Fruit fly (Drosophila melanogaster) whole organism, pupa: ENCODE data around the gene aus.

Source experiments
- CG10348 ChIP-seq: fragments of 200-800 bp; sonication (Bioruptor generic); IDR thresholded peaks from 2 replicates; pipeline ENCODE4 v1.3.6; 2022; ENCODE audit warnings: missing biosample characterization, missing genetic modification characterization
- CG12605 ChIP-seq: fragments of 200-800 bp; sonication (Bioruptor generic); IDR thresholded peaks from 2 replicates; pipeline ENCODE4 v1.3.6; 2022; ENCODE audit warnings: missing biosample characterization, missing genetic modification characterization
- CG13204 ChIP-seq: fragments of 200-800 bp; sonication (Bioruptor generic); optimal IDR thresholded peaks from 2 replicates; lab custom pipeline; 2018; ENCODE audit warnings: missing biosample characterization, mild to moderate bottlenecking, missing genetic modification characterization, moderate library complexity
- CG14655 ChIP-seq: fragments of 200-800 bp; sonication (Bioruptor generic); optimal IDR thresholded peaks from 3 replicates; lab custom pipeline; 2017; ENCODE audit warnings: mild to moderate bottlenecking, missing biosample characterization, missing genetic modification reagents, missing genetic modification characterization
- CG15710 ChIP-seq: fragments of 200-800 bp; sonication (Bioruptor generic); optimal IDR thresholded peaks from 2 replicates; lab custom pipeline; 2018; ENCODE audit warnings: missing biosample characterization, mild to moderate bottlenecking, missing genetic modification characterization, moderate library complexity
- CG17806 ChIP-seq: fragments of 200-800 bp; sonication (Bioruptor generic); optimal IDR thresholded peaks from 2 replicates; lab custom pipeline; 2018; ENCODE audit warnings: missing biosample characterization, mild to moderate bottlenecking, missing genetic modification characterization, moderate library complexity
- CG32121 ChIP-seq: fragments of 200-800 bp; sonication (Bioruptor generic); IDR thresholded peaks from 2 replicates; pipeline ENCODE4 v1.3.6; 2022; ENCODE audit warnings: missing biosample characterization, missing genetic modification characterization
- CG34367 ChIP-seq: fragments of 200-800 bp; sonication (Bioruptor generic); optimal IDR thresholded peaks from 2 replicates; lab custom pipeline; 2018; ENCODE audit warnings: missing biosample characterization, mild to moderate bottlenecking, missing genetic modification characterization
- CG4496 ChIP-seq: fragments of 200-800 bp; sonication (Bioruptor generic); IDR thresholded peaks from 3 replicates; pipeline ENCODE4 v1.3.6; 2022; ENCODE audit warnings: missing biosample characterization, missing genetic modification characterization
- CG8159 ChIP-seq: fragments of 200-800 bp; sonication (Bioruptor generic); optimal IDR thresholded peaks from 3 replicates; lab custom pipeline; 2018; ENCODE audit warnings: missing biosample characterization, mild to moderate bottlenecking, missing genetic modification characterization, moderate library complexity
- CG8301 ChIP-seq: fragments of 200-800 bp; sonication (Bioruptor generic); optimal IDR thresholded peaks from 2 replicates; lab custom pipeline; 2018; ENCODE audit warnings: missing biosample characterization, mild to moderate bottlenecking, missing genetic modification characterization
- CG9948 ChIP-seq: fragments of 200-800 bp; sonication (Bioruptor generic); optimal IDR thresholded peaks from 2 replicates; lab custom pipeline; 2018; ENCODE audit warnings: missing biosample characterization, mild to moderate bottlenecking, missing genetic modification characterization, moderate library complexity
- D1 ChIP-seq: fragments of 200-800 bp; sonication (Bioruptor generic); optimal IDR thresholded peaks from 2 replicates; lab custom pipeline; 2018; ENCODE audit warnings: missing biosample characterization, mild to moderate bottlenecking, missing genetic modification characterization, moderate library complexity
- EcR ChIP-seq: fragments of 200-800 bp; sonication (Bioruptor generic); optimal IDR thresholded peaks from 3 replicates; lab custom pipeline; 2019; ENCODE audit warnings: missing biosample characterization, missing genetic modification characterization, mild to moderate bottlenecking, moderate library complexity, missing genetic modification reagents
- Ets98B ChIP-seq: fragments of 200-800 bp; sonication (Bioruptor generic); IDR thresholded peaks from 2 replicates; pipeline ENCODE4 v1.3.6; 2022; ENCODE audit warnings: missing biosample characterization, missing genetic modification characterization
- Pif1A ChIP-seq: fragments of 200-800 bp; sonication (Bioruptor generic); optimal IDR thresholded peaks from 3 replicates; lab custom pipeline; 2016; ENCODE audit warnings: missing biosample characterization, missing genetic modification characterization
- Pif1B ChIP-seq: fragments of 200-800 bp; sonication (Bioruptor generic); optimal IDR thresholded peaks from 3 replicates; lab custom pipeline; 2016; ENCODE audit warnings: missing biosample characterization, missing genetic modification characterization
- Snoo ChIP-seq: fragments of 200-800 bp; sonication (Bioruptor generic); optimal IDR thresholded peaks from 3 replicates; lab custom pipeline; 2017; ENCODE audit warnings: missing biosample characterization, mild to moderate bottlenecking, missing genetic modification characterization, inconsistent platforms
- fd96Ca ChIP-seq: fragments of 200-800 bp; sonication (Bioruptor generic); IDR thresholded peaks from 3 replicates; pipeline ENCODE4 v1.3.6; 2022; ENCODE audit warnings: missing biosample characterization, missing genetic modification characterization
- gl ChIP-seq: fragments of 200-800 bp; sonication (Bioruptor generic); optimal IDR thresholded peaks from 2 replicates; lab custom pipeline; 2018; ENCODE audit warnings: missing biosample characterization, mild to moderate bottlenecking, missing genetic modification characterization
- rn ChIP-seq: fragments of 200-800 bp; sonication (Bioruptor generic); IDR thresholded peaks from 2 replicates; pipeline ENCODE4 v1.3.6; 2022; ENCODE audit warnings: missing biosample characterization, missing genetic modification characterization

The aus gene

dm6 chr3R:21274870-21275269, 74.5 kb downstream of the aus start:
- TF ChIP-seq CG32121 (GFP tag; lab: Robert Waterston, UW) = no peak
- no peak for TF ChIP-seq gl (tag; lab: Kevin White, UChicago)
- no peak for TF ChIP-seq fd96Ca (GFP tag; lab: Robert Waterston, UW)
- TF ChIP-seq CG10348 (GFP tag; lab: Robert Waterston, UW) = no peak
- no peak for TF ChIP-seq EcR (GFP tag; lab: Kevin White, UChicago)
- TF ChIP-seq CG12605 = no peak
- no peak for TF ChIP-seq CG14655 (GFP tag; lab: Kevin White, UChicago)
- TF ChIP-seq CG8301 (tag; lab: Kevin White, UChicago) = no peak
- TF ChIP-seq D1 (tag; lab: Kevin White, UChicago) = no peak
- no peak for TF ChIP-seq CG15710 (tag; lab: Kevin White, UChicago)
- no peak for TF ChIP-seq CG4496 (GFP tag; lab: Robert Waterston, UW)
- TF ChIP-seq Snoo = no peak

- TF ChIP-seq CG12605 = 0 out of 2 replicates have a peak, but pooled peaks have one; percentile 3
- no peak for TF ChIP-seq CG13204 (GFP tag; lab: Kevin White, UChicago)
These were observed 75.9 kb downstream of the aus start, which contains the start of gene CG3308 for dm6 chr3R:21273427-21274038. Gene CG3308 (minus strand): TSS chr3R:21273817.

- TF ChIP-seq CG8159 (tag; lab: Kevin White, UChicago) = no peak
- no peak for TF ChIP-seq CG12605
- no peak for TF ChIP-seq Pif1B (GFP tag; lab: Kevin White, UChicago)
- no peak for TF ChIP-seq CG13204 (GFP tag; lab: Kevin White, UChicago)
- no peak for TF ChIP-seq CG17806
- TF ChIP-seq CG9948 = no peak
- TF ChIP-seq Snoo = no peak
These were observed 78.2 kb downstream of the aus start for dm6 chr3R:21271208-21271607.

DNA sequence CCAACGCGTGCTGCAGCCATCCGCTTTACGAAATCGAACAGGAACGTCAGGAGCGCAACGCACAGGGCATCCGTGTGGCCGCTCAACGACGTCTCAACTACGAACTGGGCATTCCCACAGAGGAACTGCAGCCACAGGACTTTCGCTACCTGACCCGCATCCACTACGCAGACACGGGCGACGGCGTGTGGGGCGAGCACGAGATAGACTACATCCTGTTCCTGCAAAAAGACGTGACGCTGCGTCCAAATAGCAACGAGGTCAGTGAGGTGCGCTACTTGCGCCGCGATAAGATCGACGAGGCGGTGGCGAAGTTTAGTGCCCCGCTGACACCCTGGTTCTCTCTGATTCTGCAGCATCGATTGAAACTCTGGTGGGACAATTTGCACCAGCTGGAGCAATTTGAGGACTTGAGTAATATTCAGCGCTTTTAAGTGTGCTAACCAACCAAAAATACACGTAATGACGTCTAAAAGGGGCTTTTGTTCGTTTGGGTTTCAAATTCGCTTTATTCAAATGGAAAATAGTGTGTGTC, 78.7 kb downstream of the aus start:
- TF ChIP-seq CG32121 (GFP tag; lab: Robert Waterston, UW) (no peak), Snoo (no peak), CG34367 (tag; lab: Kevin White, UChicago) (no peak), CG8301 (tag; lab: Kevin White, UChicago) (no peak), CG9948 (no peak), D1 (tag; lab: Kevin White, UChicago) (no peak), CG13204 (GFP tag; lab: Kevin White, UChicago) (no peak)

dm6 chr3R:21269923-21270322, 79.5 kb downstream of the aus start, which contains the start of the genes AP-2sigma and Idi:
Gene AP-2sigma (minus strand): TSS chr3R:21270075.
Gene Idi (plus strand): TSS chr3R:21270126.
- peak; percentile 38 for TF ChIP-seq Snoo
- no peak for TF ChIP-seq CG9948
- TF ChIP-seq Pif1A (GFP tag; lab: Kevin White, UChicago) = no peak
- TF ChIP-seq CG8301 (tag; lab: Kevin White, UChicago) = no peak
- no peak for TF ChIP-seq gl (tag; lab: Kevin White, UChicago)
- TF ChIP-seq CG15710 (tag; lab: Kevin White, UChicago) = no peak
- peak; percentile 52; the same call in 2 of the 3 replicates for TF ChIP-seq CG4496 (GFP tag; lab: Robert Waterston, UW)
- 0 out of 2 replicates have a peak, but pooled peaks have one; percentile 23 for TF ChIP-seq CG12605
- TF ChIP-seq CG17806 = no peak
- no peak for TF ChIP-seq CG34367 (tag; lab: Kevin White, UChicago)
- peak; percentile 12 for TF ChIP-seq EcR (GFP tag; lab: Kevin White, UChicago)
- TF ChIP-seq CG14655 (GFP tag; lab: Kevin White, UChicago) = no peak
- TF ChIP-seq fd96Ca (GFP tag; lab: Robert Waterston, UW) = peak; percentile 51; the same call in 1 of the 3 replicates
- no peak for TF ChIP-seq CG13204 (GFP tag; lab: Kevin White, UChicago)
- TF ChIP-seq Pif1B (GFP tag; lab: Kevin White, UChicago) = no peak
- TF ChIP-seq rn (GFP tag; lab: Robert Waterston, UW) = no peak
- TF ChIP-seq CG32121 (GFP tag; lab: Robert Waterston, UW) = no peak
- TF ChIP-seq CG10348 (GFP tag; lab: Robert Waterston, UW) = no peak
- TF ChIP-seq CG8159 (tag; lab: Kevin White, UChicago) = no peak
- no peak for TF ChIP-seq Ets98B
- no peak for TF ChIP-seq D1 (tag; lab: Kevin White, UChicago)

dm6 chr3R:21268873-21269272, 80.5 kb downstream of the aus start, which contains the start of gene Rab1:
Gene Rab1 (minus strand): TSS chr3R:21269060.
- no peak for TF ChIP-seq Pif1B (GFP tag; lab: Kevin White, UChicago)
- no peak for TF ChIP-seq rn (GFP tag; lab: Robert Waterston, UW)
- TF ChIP-seq CG15710 (tag; lab: Kevin White, UChicago) = no peak
- TF ChIP-seq D1 (tag; lab: Kevin White, UChicago) = no peak
- no peak for TF ChIP-seq Pif1A (GFP tag; lab: Kevin White, UChicago)
- peak; percentile 52; the same call in 1 of the 3 replicates for TF ChIP-seq fd96Ca (GFP tag; lab: Robert Waterston, UW)
- TF ChIP-seq CG34367 (tag; lab: Kevin White, UChicago) = no peak
- no peak for TF ChIP-seq CG10348 (GFP tag; lab: Robert Waterston, UW)
- TF ChIP-seq CG4496 (GFP tag; lab: Robert Waterston, UW) = 0 out of 3 replicates have a peak, but pooled peaks have one; percentile 62
- TF ChIP-seq gl (tag; lab: Kevin White, UChicago) = no peak
- TF ChIP-seq CG9948 = no peak
- TF ChIP-seq CG13204 (GFP tag; lab: Kevin White, UChicago) = no peak
- TF ChIP-seq Ets98B = 0 out of 2 replicates have a peak, but pooled peaks have one; percentile 7
- TF ChIP-seq EcR (GFP tag; lab: Kevin White, UChicago) = no peak
- no peak for TF ChIP-seq CG14655 (GFP tag; lab: Kevin White, UChicago)
- TF ChIP-seq CG8301 (tag; lab: Kevin White, UChicago) = no peak
- TF ChIP-seq CG8159 (tag; lab: Kevin White, UChicago) = peak; percentile 11
- no peak for TF ChIP-seq CG17806
- TF ChIP-seq Snoo = peak; percentile 56
- TF ChIP-seq CG32121 (GFP tag; lab: Robert Waterston, UW) = 0 out of 2 replicates have a peak, but pooled peaks have one; percentile 23
- TF ChIP-seq CG12605 = no peak
